Worm (Caenorhabditis elegans): ENCODE measurements around the gene ZK177.2.

The ZK177.2 gene

DNA sequence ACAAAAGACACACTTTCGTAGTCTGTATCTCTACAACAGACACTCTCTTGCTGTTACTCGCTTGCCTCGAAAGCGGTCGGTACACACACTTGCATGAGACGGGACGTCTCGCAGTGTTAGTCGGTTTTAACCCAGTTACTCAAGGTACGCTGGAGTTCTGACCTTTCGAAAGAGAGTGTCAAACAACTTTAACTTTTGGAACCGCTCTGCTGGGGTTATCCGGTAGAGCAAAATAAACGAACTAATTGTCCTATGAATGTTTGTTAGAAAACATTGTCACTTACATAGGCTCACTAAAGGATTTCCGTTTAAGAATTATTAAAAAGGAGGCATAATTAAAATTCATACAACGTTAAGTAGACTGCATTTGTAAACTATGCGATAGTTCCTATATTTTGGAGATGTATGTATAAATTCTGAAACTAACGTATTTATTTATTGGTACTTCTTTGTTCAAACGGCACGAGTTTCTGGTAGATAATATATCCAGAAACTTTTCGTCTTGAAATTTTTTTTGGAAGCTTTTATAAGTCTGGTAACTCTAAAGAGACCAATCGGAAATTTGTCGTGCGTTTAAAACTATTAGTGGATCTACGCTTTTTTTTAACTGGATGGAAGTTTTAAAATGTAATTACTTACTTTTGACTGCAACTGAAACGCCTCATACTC lies 24.6 kb downstream of the ZK177.2 start (continued):
- peak; percentile 71 for TF ChIP-seq ceh-90 (tag; optimal IDR thresholded peaks at IDR 0.05)
- TF ChIP-seq hlh-17 (GFP tag; optimal IDR thresholded peaks at IDR 0.05; ENCODE audit: borderline replicate concordance): peak; percentile 92
- peak; percentile 98 for TF ChIP-seq xbp-1 (tag; optimal IDR thresholded peaks at IDR 0.05)
- peak; percentile 98 for TF ChIP-seq egl-13 (tag; optimal IDR thresholded peaks at IDR 0.05)
- peak; percentile 95 for TF ChIP-seq zip-4 (GFP tag; optimal IDR thresholded peaks at IDR 0.05)
- TF ChIP-seq C34B4.2 (tag; optimal IDR thresholded peaks at IDR 0.05): peak; percentile 67
- peak; percentile 78 for TF ChIP-seq nhr-84 (tag; optimal IDR thresholded peaks at IDR 0.05)
- peak; percentile 99 for TF ChIP-seq irx-1 (tag; optimal IDR thresholded peaks at IDR 0.05)
- TF ChIP-seq efl-3 (GFP tag; optimal IDR thresholded peaks at IDR 0.05): peak; percentile 83
- peak; percentile 99 for TF ChIP-seq jun-1 (tag; optimal IDR thresholded peaks at IDR 0.05)
- TF ChIP-seq nhr-77 (tag; optimal IDR thresholded peaks at IDR 0.05): peak; percentile 99
- peak; percentile 99 for TF ChIP-seq grh-1 (GFP tag; IDR thresholded peaks at IDR 0.05)
- TF ChIP-seq nhr-47 (tag; optimal IDR thresholded peaks at IDR 0.05): peak; percentile 100
- TF ChIP-seq lir-3 (tag; optimal IDR thresholded peaks at IDR 0.05; ENCODE audit: poor library complexity): peak; percentile 92
- TF ChIP-seq ets-5 (GFP tag; IDR thresholded peaks at IDR 0.05): 0 out of 2 replicates have a peak, but pooled peaks have one; percentile 74
- TF ChIP-seq aly-2 (tag; optimal IDR thresholded peaks at IDR 0.05): peak; percentile 99
- peak; percentile 100 for TF ChIP-seq swsn-7 (tag; optimal IDR thresholded peaks at IDR 0.05)
- peak; percentile 99 for TF ChIP-seq lin-14 (GFP tag; optimal IDR thresholded peaks at IDR 0.05)
- peak; percentile 98 for TF ChIP-seq isw-1 (GFP tag; IDR thresholded peaks at IDR 0.05)
- TF ChIP-seq sup-37 (GFP tag; optimal IDR thresholded peaks at IDR 0.05): peak; percentile 98
- TF ChIP-seq fos-1 (tag; optimal IDR thresholded peaks at IDR 0.05): peak; percentile 97
- peak; percentile 69 for TF ChIP-seq Y116A8C.19 (tag; optimal IDR thresholded peaks at IDR 0.05; ENCODE audit: borderline replicate concordance)
- TF ChIP-seq pag-3 (tag; optimal IDR thresholded peaks at IDR 0.05; ENCODE audit: borderline replicate concordance, insufficient read depth): peak; percentile 79
- peak; percentile 98 for TF ChIP-seq rnt-1 (tag; optimal IDR thresholded peaks at IDR 0.05)
- TF ChIP-seq mep-1 (tag; optimal IDR thresholded peaks at IDR 0.05): peak; percentile 97
- peak; percentile 93 for TF ChIP-seq mef-2 (tag; optimal IDR thresholded peaks at IDR 0.05)
- TF ChIP-seq mab-9 (GFP tag; IDR thresholded peaks at IDR 0.05): peak; percentile 98
- peak; percentile 96 to 97 (median 97) for TF ChIP-seq ceh-82 (tag; optimal IDR thresholded peaks at IDR 0.05)
- peak; percentile 96 for TF ChIP-seq nhr-11 (tag; optimal IDR thresholded peaks at IDR 0.05)
- peak; percentile 87 for TF ChIP-seq vab-15 (tag; optimal IDR thresholded peaks at IDR 0.05)
- TF ChIP-seq aha-1 (tag; optimal IDR thresholded peaks at IDR 0.05): peak; percentile 62
- peak; percentile 98 for TF ChIP-seq ceh-88 (GFP tag; IDR thresholded peaks at IDR 0.05)
- peak; percentile 100 for TF ChIP-seq snpc-4 (tag; optimal IDR thresholded peaks at IDR 0.05)
- peak; percentile 100 for TF ChIP-seq tbx-2 (tag; optimal IDR thresholded peaks at IDR 0.05)
- TF ChIP-seq lin-13 (GFP tag; optimal IDR thresholded peaks at IDR 0.05): peak; percentile 96
- peak; percentile 98 for TF ChIP-seq nhr-76 (tag; optimal IDR thresholded peaks at IDR 0.05)
- TF ChIP-seq alr-1 (tag; optimal IDR thresholded peaks at IDR 0.05; ENCODE audit: borderline replicate concordance): no peak
- peak; percentile 95 for TF ChIP-seq C04F5.9 (tag; optimal IDR thresholded peaks at IDR 0.05)
- TF ChIP-seq egl-27 (tag; optimal IDR thresholded peaks at IDR 0.05): peak; percentile 92 to 93
- TF ChIP-seq dpl-1 (GFP tag; optimal IDR thresholded peaks at IDR 0.05): peak; percentile 80 to 85 (median 83)
- peak; percentile 100 for TF ChIP-seq nhr-90 (tag; optimal IDR thresholded peaks at IDR 0.05; ENCODE audit: poor library complexity)
- peak; percentile 68 for TF ChIP-seq unc-30 (tag; optimal IDR thresholded peaks at IDR 0.05)
- peak; percentile 100 for TF ChIP-seq snu-23 (GFP tag; optimal IDR thresholded peaks at IDR 0.05)
- peak; percentile 92 for TF ChIP-seq ces-1 (GFP tag; optimal IDR thresholded peaks at IDR 0.05)
- peak; percentile 98 for TF ChIP-seq unc-130 (tag; optimal IDR thresholded peaks at IDR 0.05)
- TF ChIP-seq unc-86 (tag; optimal IDR thresholded peaks at IDR 0.05): peak; percentile 98
- peak; percentile 49 for TF ChIP-seq hlh-4 (tag; optimal IDR thresholded peaks at IDR 0.05)
- peak; percentile 99 for TF ChIP-seq nhr-19 (GFP tag; conservative IDR thresholded peaks at IDR 0.05)
- peak; percentile 92 to 93 for TF ChIP-seq efl-1 (optimal IDR thresholded peaks at IDR 0.05)
- TF ChIP-seq efl-1 (GFP tag; optimal IDR thresholded peaks at IDR 0.05 in 1 of 2): peak; percentile 80 to 98
- TF ChIP-seq ceh-8 (GFP tag; optimal IDR thresholded peaks at IDR 0.05): peak; percentile 98
